Fruit fly (Drosophila melanogaster) whole organism, embryonic: ENCODE measurements around the gene CG5810.

Source experiments
- Bteb2 ChIP-seq: fragments of 200-800 bp; sonication (Bioruptor generic); optimal IDR thresholded peaks from 2 replicates; lab custom pipeline; 2016; ENCODE audit warnings: missing biosample characterization, missing genetic modification characterization
- CG1024 ChIP-seq: fragments of 200-800 bp; sonication (Bioruptor generic); IDR thresholded peaks from 2 replicates; pipeline ENCODE4 v1.3.6; 2022; ENCODE audit warnings: missing biosample characterization, missing genetic modification characterization
- CG10267 ChIP-seq: fragments of 200-800 bp; sonication (Bioruptor generic); optimal IDR thresholded peaks from 2 replicates; lab custom pipeline; 2018; ENCODE audit warnings: missing biosample characterization, mild to moderate bottlenecking, missing genetic modification characterization, moderate library complexity
- CG11398 ChIP-seq: fragments of 200-800 bp; sonication (Bioruptor generic); optimal IDR thresholded peaks from 2 replicates; lab custom pipeline; 2016; ENCODE audit warnings: missing biosample characterization, missing genetic modification characterization
- CG11456 ChIP-seq: fragments of 200-800 bp; sonication (Bioruptor generic); IDR thresholded peaks from 3 replicates; pipeline ENCODE4 v1.3.6; 2022; ENCODE audit warnings: missing biosample characterization, missing genetic modification characterization
- CG11560 ChIP-seq: fragments of 200-800 bp; sonication (Bioruptor generic); IDR thresholded peaks from 3 replicates; pipeline ENCODE4 v1.3.6; 2022; ENCODE audit warnings: missing biosample characterization, missing genetic modification characterization
- CG11696 ChIP-seq: fragments of 200-800 bp; sonication (Bioruptor generic); IDR thresholded peaks from 2 replicates; pipeline ENCODE4 v1.3.6; 2022; ENCODE audit warnings: missing biosample characterization, missing genetic modification characterization
- CG13296 ChIP-seq: fragments of 200-800 bp; sonication (Bioruptor generic); optimal IDR thresholded peaks from 3 replicates; lab custom pipeline; 2018; ENCODE audit warnings: missing biosample characterization, mild to moderate bottlenecking, missing genetic modification characterization
- CG17328 ChIP-seq: fragments of 200-800 bp; sonication (Bioruptor generic); IDR thresholded peaks from 2 replicates; pipeline ENCODE4 v1.3.6; 2022; ENCODE audit warnings: missing biosample characterization, missing genetic modification characterization
- CG17829 ChIP-seq: fragments of 200-800 bp; optimal IDR thresholded peaks from 2 replicates; lab custom pipeline; 2019; ENCODE audit warnings: missing biosample characterization, mild to moderate bottlenecking, missing genetic modification characterization, moderate library complexity
- CG1792 ChIP-seq: fragments of 200-800 bp; sonication (Bioruptor generic); optimal IDR thresholded peaks from 2 replicates; lab custom pipeline; 2016; ENCODE audit warnings: missing biosample characterization, missing genetic modification characterization
- CG1832 ChIP-seq: fragments of 200-800 bp; sonication (Bioruptor generic); optimal IDR thresholded peaks from 2 replicates; lab custom pipeline; 2017; ENCODE audit warnings: missing biosample characterization, mild to moderate bottlenecking, missing genetic modification characterization, inconsistent platforms
- CG18476 ChIP-seq: fragments of 200-800 bp; sonication (Bioruptor generic); optimal IDR thresholded peaks from 2 replicates; lab custom pipeline; 2016; ENCODE audit warnings: missing biosample characterization, mild to moderate bottlenecking, missing genetic modification characterization
- CG32532 ChIP-seq: fragments of 200-800 bp; sonication (Bioruptor generic); IDR thresholded peaks from 2 replicates; pipeline ENCODE4 v1.3.6; 2022; ENCODE audit warnings: missing biosample characterization, missing genetic modification characterization
- CG32767 ChIP-seq: fragments of 200-800 bp; sonication (Bioruptor generic); IDR thresholded peaks from 2 replicates; pipeline ENCODE4 v1.3.6; 2022; ENCODE audit warnings: missing biosample characterization, missing genetic modification characterization
- CG6175 ChIP-seq: fragments of 200-800 bp; sonication (Bioruptor generic); IDR thresholded peaks from 3 replicates; pipeline ENCODE4 v1.3.6; 2022; ENCODE audit warnings: missing biosample characterization, missing genetic modification characterization
- CG6791 ChIP-seq: fragments of 200-800 bp; sonication (Bioruptor generic); IDR thresholded peaks from 3 replicates; pipeline ENCODE4 v1.3.6; 2022; ENCODE audit warnings: missing biosample characterization, missing genetic modification characterization; ENCODE audit not compliant: partially characterized antibody
- CG6813 ChIP-seq: fragments of 200-800 bp; sonication (Bioruptor generic); optimal IDR thresholded peaks from 2 replicates; lab custom pipeline; 2017; ENCODE audit warnings: missing biosample characterization, missing genetic modification characterization, mild to moderate bottlenecking, moderate library complexity, missing genetic modification reagents
- CG7839 ChIP-seq: fragments of 200-800 bp; sonication (Bioruptor generic); optimal IDR thresholded peaks from 3 replicates; lab custom pipeline; 2018; ENCODE audit warnings: missing biosample characterization, mild to moderate bottlenecking, missing genetic modification characterization, moderate library complexity
- CG8089 ChIP-seq: fragments of 200-800 bp; sonication (Bioruptor generic); optimal IDR thresholded peaks from 3 replicates; lab custom pipeline; 2016; ENCODE audit warnings: missing biosample characterization, missing genetic modification characterization
- CG8765 ChIP-seq: fragments of 200-800 bp; sonication (Bioruptor generic); IDR thresholded peaks from 2 replicates; pipeline ENCODE4 v1.3.6; 2022; ENCODE audit warnings: missing biosample characterization, missing genetic modification characterization
- CG8944 ChIP-seq: fragments of 200-800 bp; sonication (Bioruptor generic); optimal IDR thresholded peaks from 3 replicates; lab custom pipeline; 2016; ENCODE audit warnings: missing biosample characterization, missing genetic modification characterization
- CG9437 ChIP-seq: fragments of 200-800 bp; sonication (Bioruptor generic); optimal IDR thresholded peaks from 2 replicates; lab custom pipeline; 2018; ENCODE audit warnings: missing biosample characterization, mild to moderate bottlenecking, missing genetic modification characterization
- CG9797 ChIP-seq: fragments of 200-800 bp; sonication (Bioruptor generic); optimal IDR thresholded peaks from 3 replicates; lab custom pipeline; 2018; ENCODE audit warnings: missing biosample characterization, mild to moderate bottlenecking, missing genetic modification characterization
- ERR ChIP-seq: fragments of 200-800 bp; sonication (Bioruptor generic); optimal IDR thresholded peaks from 2 replicates; lab custom pipeline; 2016; ENCODE audit warnings: missing biosample characterization, missing genetic modification characterization
- HHEX ChIP-seq: fragments of 200-800 bp; sonication (Bioruptor generic); optimal IDR thresholded peaks from 3 replicates; lab custom pipeline; 2017; ENCODE audit warnings: missing biosample characterization, mild to moderate bottlenecking, missing genetic modification characterization, missing genetic modification reagents
- Hmr ChIP-seq: fragments of 200-800 bp; sonication (Bioruptor generic); optimal IDR thresholded peaks from 3 replicates; lab custom pipeline; 2017; ENCODE audit warnings: mild to moderate bottlenecking, missing biosample characterization, missing genetic modification reagents, missing genetic modification characterization
- Hr3 ChIP-seq: fragments of 200-800 bp; sonication (Bioruptor generic); optimal IDR thresholded peaks from 3 replicates; lab custom pipeline; 2016; ENCODE audit warnings: missing biosample characterization, missing genetic modification characterization
- Lhr ChIP-seq: fragments of 200-800 bp; sonication (Bioruptor generic); optimal IDR thresholded peaks from 3 replicates; lab custom pipeline; 2017; ENCODE audit warnings: mild to moderate bottlenecking, missing biosample characterization, missing genetic modification reagents, missing genetic modification characterization
- MBD-R2 ChIP-seq: fragments of 200-800 bp; sonication (Bioruptor generic); IDR thresholded peaks from 2 replicates; pipeline ENCODE4 v1.3.6; 2022; ENCODE audit warnings: missing biosample characterization, missing genetic modification characterization
- NC2α ChIP-seq: fragments of 200-800 bp; sonication (Bioruptor generic); optimal IDR thresholded peaks from 2 replicates; lab custom pipeline; 2016; ENCODE audit warnings: missing biosample characterization, missing genetic modification characterization
- Oli ChIP-seq: fragments of 200-800 bp; sonication (Bioruptor generic); optimal IDR thresholded peaks from 2 replicates; lab custom pipeline; 2018; ENCODE audit warnings: missing biosample characterization, mild to moderate bottlenecking, missing genetic modification characterization, moderate library complexity
- Ravus ChIP-seq: fragments of 200-800 bp; sonication (Bioruptor generic); IDR thresholded peaks from 2 replicates; pipeline ENCODE4 v1.3.6; 2022; ENCODE audit warnings: missing biosample characterization, missing genetic modification characterization
- Vsx1 ChIP-seq: fragments of 200-800 bp; sonication (Bioruptor generic); optimal IDR thresholded peaks from 2 replicates; lab custom pipeline; 2017; ENCODE audit warnings: missing biosample characterization, mild to moderate bottlenecking, missing genetic modification characterization, missing genetic modification reagents
- ase ChIP-seq: fragments of 200-800 bp; sonication (Bioruptor generic); IDR thresholded peaks from 3 replicates; pipeline ENCODE4 v1.3.6; 2022; ENCODE audit warnings: missing biosample characterization, missing genetic modification characterization
- bcd ChIP-seq: fragments of 200-800 bp; sonication (Bioruptor generic); optimal IDR thresholded peaks from 2 replicates; lab custom pipeline; 2017; ENCODE audit warnings: missing biosample characterization, mild to moderate bottlenecking, missing genetic modification characterization
- ci ChIP-seq: fragments of 200-800 bp; sonication (Bioruptor generic); IDR thresholded peaks from 3 replicates; pipeline ENCODE4 v1.3.6; 2022; ENCODE audit warnings: missing biosample characterization, missing genetic modification characterization
- crol ChIP-seq: fragments of 200-800 bp; sonication (Bioruptor generic); IDR thresholded peaks from 2 replicates; pipeline ENCODE4 v1.3.6; 2022; ENCODE audit warnings: missing biosample characterization, missing genetic modification characterization
- en ChIP-seq: fragments of 200-800 bp; sonication (Bioruptor generic); optimal IDR thresholded peaks from 2 replicates; lab custom pipeline; 2016; ENCODE audit warnings: missing biosample characterization, missing genetic modification characterization
- fd64A ChIP-seq: fragments of 200-800 bp; sonication (Bioruptor generic); optimal IDR thresholded peaks from 3 replicates; lab custom pipeline; 2018; ENCODE audit warnings: missing biosample characterization, mild to moderate bottlenecking, missing genetic modification characterization
- gro ChIP-seq: fragments of 200-800 bp; sonication (Bioruptor generic); optimal IDR thresholded peaks from 2 replicates; lab custom pipeline; 2016; ENCODE audit warnings: missing biosample characterization, missing genetic modification characterization
- her ChIP-seq: fragments of 200-800 bp; sonication (Bioruptor generic); optimal IDR thresholded peaks from 2 replicates; lab custom pipeline; 2016; ENCODE audit warnings: missing biosample characterization, missing genetic modification characterization
- kay ChIP-seq: fragments of 200-800 bp; sonication (Bioruptor generic); optimal IDR thresholded peaks from 2 replicates; lab custom pipeline; 2016; ENCODE audit warnings: missing biosample characterization, missing genetic modification characterization
- ken ChIP-seq: fragments of 200-800 bp; sonication (Bioruptor generic); IDR thresholded peaks from 3 replicates; pipeline ENCODE4 v1.3.6; 2022; ENCODE audit warnings: missing biosample characterization, missing genetic modification characterization
- lov ChIP-seq, 2 experiments: fragments of 200-800 bp in 1 of 2; fragments of >200 bp in 1 of 2; sonication (Bioruptor generic) in 1 of 2; IDR thresholded peaks in 1 of 2; optimal IDR thresholded peaks in 1 of 2; 2 replicates in 1 of 2; 3 replicates in 1 of 2; pipeline versions ENCODE4 v1.3.6 to Lab custom; 2017 to 2022; ENCODE audit warnings: missing biosample characterization in 1 of 2, missing genetic modification characterization in 1 of 2
- maf-S ChIP-seq: fragments of 200-800 bp; sonication (Bioruptor generic); optimal IDR thresholded peaks from 2 replicates; lab custom pipeline; 2016; ENCODE audit warnings: missing biosample characterization, missing genetic modification characterization
- nerfin-2 ChIP-seq: fragments of 200-800 bp; sonication (Bioruptor generic); IDR thresholded peaks from 2 replicates; pipeline ENCODE4 v1.3.6; 2022; ENCODE audit warnings: missing biosample characterization, missing genetic modification characterization; ENCODE audit not compliant: partially characterized antibody
- pho ChIP-seq: fragments of 200-800 bp; sonication (Bioruptor generic); optimal IDR thresholded peaks from 2 replicates; lab custom pipeline; 2016; ENCODE audit warnings: missing biosample characterization, missing genetic modification characterization
- pnt ChIP-seq: fragments of 200-800 bp; sonication (Bioruptor generic); optimal IDR thresholded peaks from 3 replicates; lab custom pipeline; 2016; ENCODE audit warnings: missing biosample characterization, missing genetic modification characterization
- vfl ChIP-seq: fragments of 200-800 bp; sonication (Bioruptor generic); optimal IDR thresholded peaks from 2 replicates; lab custom pipeline; 2016; ENCODE audit warnings: missing biosample characterization, missing genetic modification characterization
- wdn ChIP-seq: fragments of 200-800 bp; sonication (Bioruptor generic); IDR thresholded peaks from 2 replicates; pipeline ENCODE4 v1.3.6; 2022; ENCODE audit warnings: missing biosample characterization, missing genetic modification characterization
- zen ChIP-seq: fragments of 200-800 bp; sonication (Bioruptor generic); optimal IDR thresholded peaks from 3 replicates; lab custom pipeline; 2018; ENCODE audit warnings: missing biosample characterization, mild to moderate bottlenecking, missing genetic modification characterization, moderate library complexity

CG5810 gene

dm6 chr3R:21140458-21140857 lies 23.1 kb upstream of the CG5810 start, which contains the start of gene SNF4Agamma (continued):
- TF ChIP-seq CG32532 (GFP tag; lab: Robert Waterston, UW), result peak; percentile 48
- TF ChIP-seq wdn (GFP tag; lab: Robert Waterston, UW), result no peak
- TF ChIP-seq crol, result no peak
- TF ChIP-seq en (GFP tag; lab: Kevin White, UChicago), result no peak
- peak; percentile 58 for TF ChIP-seq CG17829
- TF ChIP-seq CG11696, result no peak
- no peak for TF ChIP-seq CG1024
- no peak for TF ChIP-seq CG8089
- no peak for TF ChIP-seq CG1832 (GFP tag; lab: Kevin White, UChicago)
- no peak for TF ChIP-seq pnt (GFP tag; lab: Kevin White, UChicago)
- peak; percentile 10 for TF ChIP-seq kay (GFP tag; lab: Kevin White, UChicago)
- TF ChIP-seq ken (GFP tag; lab: Robert Waterston, UW), result 0 out of 3 replicates have a peak, but pooled peaks have one; percentile 44
- TF ChIP-seq fd64A (GFP tag; lab: Kevin White, UChicago), result no peak
- TF ChIP-seq gro (GFP tag; lab: Kevin White, UChicago), result no peak
- no peak for TF ChIP-seq CG8944 (GFP tag; lab: Kevin White, UChicago)
- TF ChIP-seq CG6813 (GFP tag; lab: Kevin White, UChicago), result no peak
- TF ChIP-seq nerfin-2, result no peak
- TF ChIP-seq CG11456 (GFP tag; lab: Robert Waterston, UW), result no peak
- TF ChIP-seq CG7839 (tag; lab: Kevin White, UChicago), result peak; percentile 19
- no peak for TF ChIP-seq CG6175 (GFP tag; lab: Robert Waterston, UW)
- TF ChIP-seq bcd, result no peak
- TF ChIP-seq CG9797 (GFP tag; lab: Kevin White, UChicago), result peak; percentile 2
- no peak for TF ChIP-seq lov (optimal IDR thresholded peaks at IDR 0.05; lab: Kevin White, UChicago)
- no peak for TF ChIP-seq lov (GFP tag; IDR thresholded peaks at IDR 0.05; lab: Robert Waterston, UW)
- peak; percentile 15 for TF ChIP-seq vfl (GFP tag; lab: Kevin White, UChicago)
- TF ChIP-seq NC2α (GFP tag; lab: Kevin White, UChicago), result no peak
- TF ChIP-seq Bteb2 (GFP tag; lab: Kevin White, UChicago), result no peak
- peak; percentile 36; the same call in 1 of the 2 replicates for TF ChIP-seq MBD-R2 (GFP tag; lab: Robert Waterston, UW)
- TF ChIP-seq ci (GFP tag; lab: Robert Waterston, UW), result no peak
- TF ChIP-seq CG8765 (GFP tag; lab: Robert Waterston, UW), result no peak
- TF ChIP-seq CG13296, result no peak
- TF ChIP-seq CG32767 (GFP tag; lab: Robert Waterston, UW), result no peak
- TF ChIP-seq Ravus (GFP tag; lab: Robert Waterston, UW), result no peak
- TF ChIP-seq ase, result no peak
- TF ChIP-seq maf-S (GFP tag; lab: Kevin White, UChicago), result peak; percentile 9
- TF ChIP-seq Vsx1, result no peak
- peak; percentile 15 for TF ChIP-seq her
- TF ChIP-seq CG6791, result peak; percentile 74; the same call in 2 of the 3 replicates
- TF ChIP-seq CG10267 (tag; lab: Kevin White, UChicago), result peak; percentile 23
- no peak for TF ChIP-seq HHEX (GFP tag; lab: Kevin White, UChicago)
- TF ChIP-seq Oli (tag; lab: Kevin White, UChicago), result no peak
- TF ChIP-seq CG17328 (GFP tag; lab: Robert Waterston, UW), result no peak
- TF ChIP-seq Hr3 (GFP tag; lab: Kevin White, UChicago), result peak; percentile 19
- TF ChIP-seq CG1792 (GFP tag; lab: Kevin White, UChicago), result no peak
- TF ChIP-seq CG18476 (GFP tag; lab: Kevin White, UChicago), result no peak
- TF ChIP-seq zen, result no peak
- TF ChIP-seq CG11560 (tag; lab: Robert Waterston, UW), result no peak
- TF ChIP-seq Lhr (GFP tag; lab: Kevin White, UChicago), result peak; percentile 45
- TF ChIP-seq Hmr (GFP tag; lab: Kevin White, UChicago), result no peak
- no peak for TF ChIP-seq pho
- TF ChIP-seq CG9437 (GFP tag; lab: Kevin White, UChicago), result no peak
- no peak for TF ChIP-seq CG11398 (GFP tag; lab: Kevin White, UChicago)
- TF ChIP-seq ERR (GFP tag; lab: Kevin White, UChicago), result no peak
